Fruit fly (Drosophila melanogaster) whole organism, embryonic: Measurements from ENCODE around the gene Fdx1.
A peak's percentile ranks its signal among the peaks of the same experiment; 100 is the strongest.

Experiments
- ATbp ChIP-seq: fragments of 200-800 bp; sonication (Bioruptor generic); optimal IDR thresholded peaks from 2 replicates; lab custom pipeline; 2017; ENCODE audit warnings: missing biosample characterization, mild to moderate bottlenecking, missing genetic modification characterization, missing genetic modification reagents
- Atf6 ChIP-seq: fragments of 200-800 bp; sonication (Bioruptor generic); IDR thresholded peaks from 2 replicates; pipeline ENCODE4 v1.3.6; 2022; ENCODE audit warnings: missing biosample characterization, missing genetic modification characterization
- BEAF-32 ChIP-seq: fragments of 200-800 bp; sonication (Bioruptor generic); optimal IDR thresholded peaks from 3 replicates; lab custom pipeline; 2017; ENCODE audit warnings: missing biosample characterization, missing genetic modification characterization, mild to moderate bottlenecking, moderate library complexity, missing genetic modification reagents
- CG10209 ChIP-seq: fragments of 200-800 bp; sonication (Bioruptor generic); optimal IDR thresholded peaks from 3 replicates; lab custom pipeline; 2017; ENCODE audit warnings: missing biosample characterization, mild to moderate bottlenecking, missing genetic modification characterization, missing genetic modification reagents
- CG10366 ChIP-seq: fragments of 200-800 bp; sonication (Bioruptor generic); IDR thresholded peaks from 2 replicates; pipeline ENCODE4 v1.3.6; 2022; ENCODE audit warnings: missing biosample characterization, missing genetic modification characterization
- CG11093 ChIP-seq: fragments of 200-800 bp; sonication (Bioruptor generic); IDR thresholded peaks from 3 replicates; pipeline ENCODE4 v1.3.6; 2022; ENCODE audit warnings: missing biosample characterization, missing genetic modification characterization
- CG12744 ChIP-seq: fragments of 200-800 bp; sonication (Bioruptor generic); optimal IDR thresholded peaks from 2 replicates; lab custom pipeline; 2016; ENCODE audit warnings: missing biosample characterization, missing genetic modification characterization
- CG17328 ChIP-seq: fragments of 200-800 bp; sonication (Bioruptor generic); IDR thresholded peaks from 2 replicates; pipeline ENCODE4 v1.3.6; 2022; ENCODE audit warnings: missing biosample characterization, missing genetic modification characterization
- CG17385 ChIP-seq: fragments of 200-800 bp; sonication (Bioruptor generic); optimal IDR thresholded peaks from 3 replicates; lab custom pipeline; 2018; ENCODE audit warnings: missing biosample characterization, mild to moderate bottlenecking, missing genetic modification characterization
- CG18476 ChIP-seq: fragments of 200-800 bp; sonication (Bioruptor generic); optimal IDR thresholded peaks from 2 replicates; lab custom pipeline; 2016; ENCODE audit warnings: missing biosample characterization, mild to moderate bottlenecking, missing genetic modification characterization
- CG18619 ChIP-seq: fragments of 200-800 bp; sonication (Bioruptor generic); optimal IDR thresholded peaks from 3 replicates; lab custom pipeline; 2017; ENCODE audit warnings: missing biosample characterization, mild to moderate bottlenecking, missing genetic modification characterization
- CG2120 ChIP-seq: fragments of 200-800 bp; sonication (Bioruptor generic); optimal IDR thresholded peaks from 3 replicates; lab custom pipeline; 2016; ENCODE audit warnings: missing biosample characterization, missing genetic modification characterization
- CG3065 ChIP-seq: fragments of 200-800 bp; sonication (Bioruptor generic); optimal IDR thresholded peaks from 2 replicates; lab custom pipeline; 2016; ENCODE audit warnings: missing biosample characterization, missing genetic modification characterization
- CG31224 ChIP-seq: fragments of 200-800 bp; sonication (Bioruptor generic); IDR thresholded peaks from 2 replicates; pipeline ENCODE4 v1.3.6; 2022; ENCODE audit warnings: missing biosample characterization, missing genetic modification characterization
- CG3838 ChIP-seq: fragments of 200-800 bp; sonication (Bioruptor generic); optimal IDR thresholded peaks from 3 replicates; lab custom pipeline; 2016; ENCODE audit warnings: missing biosample characterization, missing genetic modification characterization
- CG3847 ChIP-seq: fragments of 200-800 bp; sonication (Bioruptor generic); IDR thresholded peaks from 2 replicates; pipeline ENCODE4 v1.3.6; 2022; ENCODE audit warnings: missing biosample characterization, missing genetic modification characterization
- CG8281 ChIP-seq: fragments of 200-800 bp; sonication (Bioruptor generic); optimal IDR thresholded peaks from 2 replicates; lab custom pipeline; 2018; ENCODE audit warnings: missing biosample characterization, mild to moderate bottlenecking, missing genetic modification characterization, moderate library complexity
- CG8388 ChIP-seq: fragments of 200-800 bp; sonication (Bioruptor generic); optimal IDR thresholded peaks from 2 replicates; lab custom pipeline; 2019; ENCODE audit warnings: missing biosample characterization, mild to moderate bottlenecking, missing genetic modification characterization, moderate library complexity
- CG9437 ChIP-seq: fragments of 200-800 bp; sonication (Bioruptor generic); optimal IDR thresholded peaks from 2 replicates; lab custom pipeline; 2018; ENCODE audit warnings: missing biosample characterization, mild to moderate bottlenecking, missing genetic modification characterization
- CoRest ChIP-seq: fragments of 200-800 bp; sonication (Bioruptor generic); optimal IDR thresholded peaks from 3 replicates; lab custom pipeline; 2018; ENCODE audit warnings: missing biosample characterization, mild to moderate bottlenecking, missing genetic modification characterization, moderate library complexity
- D ChIP-seq, 2 experiments: fragments of 200-800 bp in 1 of 2; fragments of >200 bp in 1 of 2; sonication (Bioruptor generic) in 1 of 2; optimal IDR thresholded peaks; 2 replicates in 1 of 2; 3 replicates in 1 of 2; lab custom pipeline; 2017; ENCODE audit warnings: mild to moderate bottlenecking in 1 of 2, missing biosample characterization in 1 of 2, missing genetic modification characterization in 1 of 2, missing genetic modification reagents in 1 of 2
- Dp ChIP-seq: fragments of 200-800 bp; sonication (Bioruptor generic); optimal IDR thresholded peaks from 2 replicates; lab custom pipeline; 2018; ENCODE audit warnings: missing biosample characterization, mild to moderate bottlenecking, missing genetic modification characterization, moderate library complexity
- Dref ChIP-seq: fragments of 200-800 bp; sonication (Bioruptor generic); IDR thresholded peaks from 2 replicates; pipeline ENCODE4 v1.3.6; 2022; ENCODE audit warnings: missing biosample characterization, missing genetic modification characterization
- Fer1 ChIP-seq: fragments of 200-800 bp; sonication (Bioruptor generic); optimal IDR thresholded peaks from 2 replicates; lab custom pipeline; 2017; ENCODE audit warnings: missing biosample characterization, mild to moderate bottlenecking, missing genetic modification characterization
- GATAe ChIP-seq: fragments of 200-800 bp; sonication (Bioruptor generic); conservative IDR thresholded peaks from 2 replicates; pipeline ENCODE4 v1.3.6; 2022; ENCODE audit warnings: missing biosample characterization, missing genetic modification characterization
- HHEX ChIP-seq: fragments of 200-800 bp; sonication (Bioruptor generic); optimal IDR thresholded peaks from 3 replicates; lab custom pipeline; 2017; ENCODE audit warnings: missing biosample characterization, mild to moderate bottlenecking, missing genetic modification characterization, missing genetic modification reagents
- Nf-YC ChIP-seq: fragments of 200-800 bp; optimal IDR thresholded peaks from 3 replicates; lab custom pipeline; 2019; ENCODE audit warnings: missing biosample characterization, mild to moderate bottlenecking, missing genetic modification characterization, moderate library complexity
- Oli ChIP-seq: fragments of 200-800 bp; sonication (Bioruptor generic); optimal IDR thresholded peaks from 2 replicates; lab custom pipeline; 2018; ENCODE audit warnings: missing biosample characterization, mild to moderate bottlenecking, missing genetic modification characterization, moderate library complexity
- Pdp1 ChIP-seq, 2 experiments: fragments of 200-800 bp; sonication (Bioruptor generic); optimal IDR thresholded peaks; 3 replicates each; lab custom pipeline; 2016; ENCODE audit warnings: missing biosample characterization in 2 of 2, missing genetic modification characterization in 2 of 2, mild to moderate bottlenecking in 1 of 2, moderate library complexity in 1 of 2
- Ptx1 ChIP-seq: fragments of 200-800 bp; sonication (Bioruptor generic); IDR thresholded peaks from 2 replicates; pipeline ENCODE4 v1.3.6; 2022; ENCODE audit warnings: missing biosample characterization, missing genetic modification characterization
- Xbp1 ChIP-seq: fragments of 200-800 bp; sonication (Bioruptor generic); optimal IDR thresholded peaks from 3 replicates; lab custom pipeline; 2016; ENCODE audit warnings: missing biosample characterization, mild to moderate bottlenecking, missing genetic modification characterization
- ac ChIP-seq: fragments of 200-800 bp; sonication (Bioruptor generic); optimal IDR thresholded peaks from 3 replicates; lab custom pipeline; 2017; ENCODE audit warnings: missing biosample characterization, mild to moderate bottlenecking, missing genetic modification characterization
- chinmo ChIP-seq: fragments of 200-800 bp; sonication (Bioruptor generic); IDR thresholded peaks from 4 replicates; pipeline ENCODE4 v1.3.6; 2022; ENCODE audit warnings: missing biosample characterization, missing genetic modification characterization; ENCODE audit not compliant: partially characterized antibody
- dmrt99B ChIP-seq: fragments of 200-800 bp; sonication (Bioruptor generic); optimal IDR thresholded peaks from 2 replicates; lab custom pipeline; 2018; ENCODE audit warnings: missing biosample characterization, mild to moderate bottlenecking, missing genetic modification characterization, moderate library complexity
- fd96Cb ChIP-seq: fragments of 200-800 bp; sonication (Bioruptor generic); optimal IDR thresholded peaks from 2 replicates; lab custom pipeline; 2018; ENCODE audit warnings: missing biosample characterization, mild to moderate bottlenecking, missing genetic modification characterization, moderate library complexity
- gce ChIP-seq: fragments of 200-800 bp; sonication (Bioruptor generic); IDR thresholded peaks from 3 replicates; pipeline ENCODE4 v1.3.6; 2022; ENCODE audit warnings: missing biosample characterization, missing genetic modification characterization
- jigr1 ChIP-seq: fragments of 200-800 bp; sonication (Bioruptor generic); IDR thresholded peaks from 3 replicates; pipeline ENCODE4 v1.3.6; 2022; ENCODE audit warnings: missing biosample characterization, missing genetic modification characterization
- lilli ChIP-seq: fragments of 200-800 bp; sonication (Bioruptor generic); optimal IDR thresholded peaks from 3 replicates; lab custom pipeline; 2016; ENCODE audit warnings: missing biosample characterization, missing genetic modification characterization
- lov ChIP-seq, 2 experiments: fragments of 200-800 bp in 1 of 2; fragments of >200 bp in 1 of 2; sonication (Bioruptor generic) in 1 of 2; IDR thresholded peaks in 1 of 2; optimal IDR thresholded peaks in 1 of 2; 2 replicates in 1 of 2; 3 replicates in 1 of 2; pipeline versions ENCODE4 v1.3.6 to Lab custom; 2017 to 2022; ENCODE audit warnings: missing biosample characterization in 1 of 2, missing genetic modification characterization in 1 of 2
- odd ChIP-seq: fragments of 200-800 bp; sonication (Bioruptor generic); optimal IDR thresholded peaks from 2 replicates; lab custom pipeline; 2017; ENCODE audit warnings: missing biosample characterization, mild to moderate bottlenecking, missing genetic modification characterization
- onecut ChIP-seq: fragments of 200-800 bp; sonication (Bioruptor generic); IDR thresholded peaks from 2 replicates; pipeline ENCODE4 v1.3.6; 2022; ENCODE audit warnings: missing biosample characterization, missing genetic modification characterization
- otp ChIP-seq: fragments of 200-800 bp; sonication (Bioruptor generic); IDR thresholded peaks from 3 replicates; pipeline ENCODE4, ENCODE4 v1.3.6; 2022; ENCODE audit warnings: missing biosample characterization, missing genetic modification characterization
- pzg ChIP-seq: fragments of 200-800 bp; sonication (Bioruptor generic); optimal IDR thresholded peaks from 3 replicates; lab custom pipeline; 2018; ENCODE audit warnings: missing biosample characterization, mild to moderate bottlenecking, missing genetic modification characterization, moderate library complexity
- run ChIP-seq: fragments of 200-800 bp; sonication (Bioruptor generic); optimal IDR thresholded peaks from 3 replicates; lab custom pipeline; 2018; ENCODE audit warnings: missing biosample characterization, mild to moderate bottlenecking, missing genetic modification characterization
- shn ChIP-seq: fragments of 200-800 bp; sonication (Bioruptor generic); optimal IDR thresholded peaks from 3 replicates; lab custom pipeline; 2016; ENCODE audit warnings: missing biosample characterization, missing genetic modification characterization
- sim ChIP-seq: fragments of 200-800 bp; sonication (Bioruptor generic); IDR thresholded peaks from 2 replicates; pipeline ENCODE4 v1.3.6; 2022; ENCODE audit warnings: missing biosample characterization, missing genetic modification characterization
- tin ChIP-seq: fragments of 200-800 bp; sonication (Bioruptor generic); optimal IDR thresholded peaks from 3 replicates; lab custom pipeline; 2016; ENCODE audit warnings: missing biosample characterization, missing genetic modification characterization
- toy ChIP-seq: fragments of 200-800 bp; sonication (Bioruptor generic); IDR thresholded peaks from 2 replicates; pipeline ENCODE4 v1.3.6; 2022; ENCODE audit warnings: missing biosample characterization, missing genetic modification characterization
- wek ChIP-seq: fragments of 200-800 bp; sonication (Bioruptor generic); optimal IDR thresholded peaks from 3 replicates; lab custom pipeline; 2018; ENCODE audit warnings: missing biosample characterization, mild to moderate bottlenecking, missing genetic modification characterization, moderate library complexity
- z ChIP-seq: fragments of 200-800 bp; sonication (Bioruptor generic); IDR thresholded peaks from 3 replicates; pipeline ENCODE4 v1.3.6; 2022; ENCODE audit warnings: missing biosample characterization, missing genetic modification characterization

Gene Fdx1

DNA sequence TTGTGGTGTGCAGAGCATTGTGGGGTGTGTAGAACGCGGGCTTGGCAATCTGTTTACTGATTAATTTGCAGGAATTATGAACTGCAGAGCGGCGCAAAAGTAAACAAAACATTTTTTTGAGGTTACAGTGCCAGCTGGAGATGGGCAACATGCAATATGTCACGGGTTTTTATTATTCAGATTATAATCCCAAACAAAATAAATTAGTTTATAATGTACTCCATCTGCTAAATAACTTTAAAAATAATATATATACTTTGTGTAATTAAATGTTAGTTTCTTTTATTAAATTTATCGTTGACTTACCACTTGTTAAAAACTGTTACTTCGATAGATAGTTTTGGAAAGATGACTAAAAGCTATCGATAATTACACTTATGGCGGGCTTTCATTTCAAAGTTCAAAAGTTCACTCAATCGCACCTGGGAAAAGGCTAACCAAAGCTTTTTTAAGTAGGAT lies at the start of gene Fdx1 (continued):
- no peak for TF ChIP-seq odd (GFP tag; lab: Kevin White, UChicago)
- TF ChIP-seq otp (GFP tag; lab: Robert Waterston, UW), result no peak
- no peak for TF ChIP-seq wek (GFP tag; lab: Kevin White, UChicago)
- TF ChIP-seq CG10366 (GFP tag; lab: Robert Waterston, UW), result no peak
- no peak for TF ChIP-seq CG31224 (GFP tag; lab: Robert Waterston, UW)
- TF ChIP-seq run, result no peak
- no peak for TF ChIP-seq Oli (tag; lab: Kevin White, UChicago)
- no peak for TF ChIP-seq sim (GFP tag; lab: Robert Waterston, UW)
- TF ChIP-seq Dp (GFP tag; lab: Kevin White, UChicago), result peak; percentile 85
- TF ChIP-seq CG3838 (GFP tag; lab: Kevin White, UChicago), result no peak
- no peak for TF ChIP-seq chinmo (GFP tag; lab: Robert Waterston, UW)
- TF ChIP-seq Ptx1 (GFP tag; lab: Robert Waterston, UW), result peak; percentile 60
- TF ChIP-seq fd96Cb (tag; lab: Kevin White, UChicago), result no peak
- peak; percentile 10 for TF ChIP-seq CG9437
- TF ChIP-seq Fer1 (GFP tag; lab: Kevin White, UChicago), result peak; percentile 38
- TF ChIP-seq D (optimal IDR thresholded peaks at IDR 0.05; lab: Kevin White, UChicago), result no peak
- no peak for TF ChIP-seq D (GFP tag; optimal IDR thresholded peaks at IDR 0.05; lab: Kevin White, UChicago)
- TF ChIP-seq HHEX (GFP tag; lab: Kevin White, UChicago), result no peak
- TF ChIP-seq ac (GFP tag; lab: Kevin White, UChicago), result no peak
- TF ChIP-seq jigr1 (GFP tag; lab: Robert Waterston, UW), result no peak
- no peak for TF ChIP-seq onecut (GFP tag; lab: Robert Waterston, UW)
- peak in 1 of 2 experiments; percentile 59 for TF ChIP-seq Pdp1 (GFP tag; optimal IDR thresholded peaks at IDR 0.05; lab: Kevin White, UChicago)
- TF ChIP-seq CG3847 (GFP tag; lab: Robert Waterston, UW), result peak; percentile 36
- TF ChIP-seq toy (GFP tag; lab: Robert Waterston, UW), result no peak
- TF ChIP-seq CoRest, result peak; percentile 55
- TF ChIP-seq lilli (GFP tag; lab: Kevin White, UChicago), result peak; percentile 48
- TF ChIP-seq CG17328, result peak; percentile 68
- no peak for TF ChIP-seq CG12744 (GFP tag; lab: Kevin White, UChicago)
- no peak for TF ChIP-seq dmrt99B (tag; lab: Kevin White, UChicago)
- no peak for TF ChIP-seq CG10209 (GFP tag; lab: Kevin White, UChicago)
- TF ChIP-seq ATbp (GFP tag; lab: Kevin White, UChicago), result no peak
- TF ChIP-seq shn, result no peak
- TF ChIP-seq CG18476 (GFP tag; lab: Kevin White, UChicago), result peak; percentile 30
- 0 out of 3 replicates have a peak, but pooled peaks have one; percentile 51 for TF ChIP-seq gce (GFP tag; lab: Robert Waterston, UW)
- peak; percentile 66 for TF ChIP-seq CG2120 (GFP tag; lab: Kevin White, UChicago)
- TF ChIP-seq CG3065 (GFP tag; lab: Kevin White, UChicago), result no peak
- TF ChIP-seq GATAe (GFP tag; lab: Robert Waterston, UW), result no peak
- TF ChIP-seq Dref (GFP tag; lab: Robert Waterston, UW), result peak; percentile 66
- peak; percentile 40 for TF ChIP-seq CG8388 (GFP tag; lab: Kevin White, UChicago)
- TF ChIP-seq BEAF-32 (GFP tag; lab: Kevin White, UChicago), result peak; percentile 65
- TF ChIP-seq Xbp1 (GFP tag; lab: Kevin White, UChicago), result peak; percentile 34
- TF ChIP-seq Nf-YC (tag; lab: Kevin White, UChicago), result peak; percentile 52
- peak; percentile 59 for TF ChIP-seq Atf6 (GFP tag; lab: Robert Waterston, UW)
- no peak for TF ChIP-seq CG18619
- no peak for TF ChIP-seq CG11093 (GFP tag; lab: Robert Waterston, UW)
- TF ChIP-seq CG8281 (tag; lab: Kevin White, UChicago), result no peak
- peak; percentile 45 for TF ChIP-seq pzg (GFP tag; lab: Kevin White, UChicago)
- TF ChIP-seq lov (optimal IDR thresholded peaks at IDR 0.05; lab: Kevin White, UChicago), result no peak
- TF ChIP-seq lov (GFP tag; IDR thresholded peaks at IDR 0.05; lab: Robert Waterston, UW), result no peak
- TF ChIP-seq tin (GFP tag; lab: Kevin White, UChicago), result peak; percentile 41
- no peak for TF ChIP-seq z (GFP tag; lab: Robert Waterston, UW)
- TF ChIP-seq CG17385 (GFP tag; lab: Kevin White, UChicago), result peak; percentile 28
